Worm (Caenorhabditis elegans): Measurements from ENCODE around the gene srh-46.

ce11 chrV:11279564-11279963, 23.1 kb downstream of the srh-46 start:
- TF ChIP-seq nhr-237 (tag; optimal IDR thresholded peaks at IDR 0.05) = no peak
- TF ChIP-seq nhr-6 (tag; optimal IDR thresholded peaks at IDR 0.05) = no peak
- TF ChIP-seq unc-39 (tag; optimal IDR thresholded peaks at IDR 0.05) = no peak
- TF ChIP-seq sma-9 (GFP tag; optimal IDR thresholded peaks at IDR 0.05) = no peak
- TF ChIP-seq sma-9 (tag; optimal IDR thresholded peaks at IDR 0.05) = no peak
- no peak for TF ChIP-seq dmd-4 (tag; optimal IDR thresholded peaks at IDR 0.05)
- no peak for TF ChIP-seq ZK546.5 (tag; optimal IDR thresholded peaks at IDR 0.05)
- TF ChIP-seq mdl-1 (tag; optimal IDR thresholded peaks at IDR 0.05) = no peak
- no peak for TF ChIP-seq lin-39 (tag; optimal IDR thresholded peaks at IDR 0.05)

All from whole organism, L2 larva.